Worm (Caenorhabditis elegans): ENCODE results near the gene srg-46.

DNA sequence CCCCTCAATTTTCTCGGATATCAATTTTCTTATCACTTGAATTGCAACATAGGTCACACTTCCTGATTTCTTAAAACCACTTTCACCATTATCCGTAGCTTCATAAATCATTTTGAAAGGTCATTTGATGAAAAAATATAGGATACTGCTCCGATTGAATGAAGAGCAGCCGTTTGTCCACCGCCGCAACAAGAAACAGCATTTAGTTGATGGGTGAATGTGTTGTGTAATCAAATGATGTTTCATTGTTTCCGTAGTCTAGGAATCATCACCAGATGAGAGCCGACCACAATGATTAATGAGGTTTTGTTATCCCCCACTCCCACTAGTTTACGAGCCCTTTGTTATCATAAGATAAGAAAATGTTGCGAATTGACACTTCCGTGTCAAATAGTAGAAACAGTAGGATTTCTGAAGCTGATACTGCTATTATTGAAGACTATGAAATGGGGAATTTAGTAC is 17.6 kb upstream of the srg-46 start, which contains the start of gene twk-43:
- TF ChIP-seq med-1 (GFP tag; optimal IDR thresholded peaks at IDR 0.05; ENCODE audit: insufficient read depth) (no peak), tab-1 (GFP tag; IDR thresholded peaks at IDR 0.05) (no peak), flt-1 (GFP tag; IDR thresholded peaks at IDR 0.05) (no peak), cog-1 (tag; optimal IDR thresholded peaks at IDR 0.05) (no peak), T22C8.4 (GFP tag; IDR thresholded peaks at IDR 0.05) (no peak), ztf-29 (GFP tag; IDR thresholded peaks at IDR 0.05) (no peak), ref-1 (GFP tag; conservative IDR thresholded peaks at IDR 0.05) (no peak)
